Fruit fly (Drosophila melanogaster) whole organism, embryonic: ENCODE results near the gene Mpcp2.

ENCODE experiments used
- Asciz ChIP-seq: fragments of 200-800 bp; sonication (Bioruptor generic); optimal IDR thresholded peaks from 2 replicates; lab custom pipeline; 2017; ENCODE audit warnings: missing biosample characterization, mild to moderate bottlenecking, missing genetic modification characterization, missing genetic modification reagents
- B-H1 ChIP-seq: fragments of 200-800 bp; sonication (Bioruptor generic); IDR thresholded peaks from 3 replicates; pipeline ENCODE4 v1.3.6; 2022; ENCODE audit warnings: missing biosample characterization, missing genetic modification characterization
- Bgb ChIP-seq: fragments of 200-800 bp; sonication (Bioruptor generic); IDR thresholded peaks from 2 replicates; pipeline ENCODE4 v1.3.6; 2022; ENCODE audit warnings: missing biosample characterization, missing genetic modification characterization; ENCODE audit not compliant: partially characterized antibody
- Blimp-1 ChIP-seq: fragments of 200-800 bp; sonication (Bioruptor generic); optimal IDR thresholded peaks from 3 replicates; lab custom pipeline; 2018; ENCODE audit warnings: missing biosample characterization, missing genetic modification characterization, mild to moderate bottlenecking, moderate library complexity, missing genetic modification reagents
- CG1024 ChIP-seq: fragments of 200-800 bp; sonication (Bioruptor generic); IDR thresholded peaks from 2 replicates; pipeline ENCODE4 v1.3.6; 2022; ENCODE audit warnings: missing biosample characterization, missing genetic modification characterization
- CG12391 ChIP-seq: fragments of 200-800 bp; sonication (Bioruptor generic); optimal IDR thresholded peaks from 3 replicates; lab custom pipeline; 2018; ENCODE audit warnings: missing biosample characterization, mild to moderate bottlenecking, missing genetic modification characterization, moderate library complexity
- CG13123 ChIP-seq: fragments of 200-800 bp; sonication (Bioruptor generic); optimal IDR thresholded peaks from 2 replicates; lab custom pipeline; 2016; ENCODE audit warnings: missing biosample characterization, missing genetic modification characterization
- CG13624 ChIP-seq: fragments of 200-800 bp; sonication (Bioruptor generic); optimal IDR thresholded peaks from 2 replicates; lab custom pipeline; 2016; ENCODE audit warnings: missing biosample characterization, missing genetic modification characterization
- CG14860 ChIP-seq: fragments of 200-800 bp; sonication (Bioruptor generic); IDR thresholded peaks from 3 replicates; pipeline ENCODE4 v1.3.6; 2022; ENCODE audit warnings: missing biosample characterization, missing genetic modification characterization; ENCODE audit not compliant: partially characterized antibody
- CG16863 ChIP-seq: fragments of 200-800 bp; sonication (Bioruptor generic); optimal IDR thresholded peaks from 3 replicates; lab custom pipeline; 2016; ENCODE audit warnings: missing biosample characterization, missing genetic modification characterization
- CG17385 ChIP-seq: fragments of 200-800 bp; sonication (Bioruptor generic); optimal IDR thresholded peaks from 3 replicates; lab custom pipeline; 2018; ENCODE audit warnings: missing biosample characterization, mild to moderate bottlenecking, missing genetic modification characterization
- CG17829 ChIP-seq: fragments of 200-800 bp; optimal IDR thresholded peaks from 2 replicates; lab custom pipeline; 2019; ENCODE audit warnings: missing biosample characterization, mild to moderate bottlenecking, missing genetic modification characterization, moderate library complexity
- CG1792 ChIP-seq: fragments of 200-800 bp; sonication (Bioruptor generic); optimal IDR thresholded peaks from 2 replicates; lab custom pipeline; 2016; ENCODE audit warnings: missing biosample characterization, missing genetic modification characterization
- CG2129 ChIP-seq: fragments of 200-800 bp; sonication (Bioruptor generic); IDR thresholded peaks from 2 replicates; pipeline ENCODE4 v1.3.6; 2022; ENCODE audit warnings: missing biosample characterization, missing genetic modification characterization; ENCODE audit not compliant: partially characterized antibody
- CG2875 ChIP-seq: fragments of 200-800 bp; sonication (Bioruptor generic); optimal IDR thresholded peaks from 2 replicates; lab custom pipeline; 2017; ENCODE audit warnings: missing biosample characterization, mild to moderate bottlenecking, missing genetic modification characterization, missing genetic modification reagents
- CG2889 ChIP-seq: fragments of 200-800 bp; sonication (Bioruptor generic); IDR thresholded peaks from 3 replicates; pipeline ENCODE4 v1.3.6; 2022; ENCODE audit warnings: missing biosample characterization, missing genetic modification characterization
- CG33557 ChIP-seq: fragments of 200-800 bp; sonication (Bioruptor generic); optimal IDR thresholded peaks from 2 replicates; lab custom pipeline; 2019; ENCODE audit warnings: missing biosample characterization, mild to moderate bottlenecking, missing genetic modification characterization, moderate library complexity
- CG6683 ChIP-seq: fragments of 200-800 bp; sonication (Bioruptor generic); optimal IDR thresholded peaks from 2 replicates; lab custom pipeline; 2017; ENCODE audit warnings: missing biosample characterization, mild to moderate bottlenecking, missing genetic modification characterization, missing genetic modification reagents
- CG7372 ChIP-seq: fragments of 200-800 bp; sonication (Bioruptor generic); IDR thresholded peaks from 2 replicates; pipeline ENCODE4 v1.3.6; 2022; ENCODE audit warnings: missing biosample characterization, missing genetic modification characterization
- CG7556 ChIP-seq: fragments of 200-800 bp; sonication (Bioruptor generic); optimal IDR thresholded peaks from 2 replicates; lab custom pipeline; 2017; ENCODE audit warnings: missing biosample characterization, mild to moderate bottlenecking, missing genetic modification characterization
- CG9817 ChIP-seq: fragments of 200-800 bp; sonication (Bioruptor generic); optimal IDR thresholded peaks from 2 replicates; lab custom pipeline; 2018; ENCODE audit warnings: missing biosample characterization, mild to moderate bottlenecking, missing genetic modification characterization, moderate library complexity
- D19A ChIP-seq: fragments of 200-800 bp; optimal IDR thresholded peaks from 3 replicates; lab custom pipeline; 2019; ENCODE audit warnings: missing biosample characterization, mild to moderate bottlenecking, missing genetic modification characterization, moderate library complexity
- Ets97D ChIP-seq: fragments of 200-800 bp; sonication (Bioruptor generic); optimal IDR thresholded peaks from 3 replicates; lab custom pipeline; 2016; ENCODE audit warnings: missing biosample characterization, missing genetic modification characterization
- Hey ChIP-seq: fragments of 200-800 bp; sonication (Bioruptor generic); optimal IDR thresholded peaks from 3 replicates; lab custom pipeline; 2018; ENCODE audit warnings: missing biosample characterization, mild to moderate bottlenecking, missing genetic modification characterization
- Lpt ChIP-seq: fragments of >200 bp; optimal IDR thresholded peaks from 2 replicates; lab custom pipeline; 2018; ENCODE audit warnings: missing biosample characterization, missing genetic modification characterization
- Mad ChIP-seq: fragments of 200-800 bp; sonication (Bioruptor generic); optimal IDR thresholded peaks from 2 replicates; lab custom pipeline; 2016; ENCODE audit warnings: missing biosample characterization, missing genetic modification characterization
- Nf-YB ChIP-seq: fragments of 200-800 bp; sonication (Bioruptor generic); optimal IDR thresholded peaks from 3 replicates; lab custom pipeline; 2019; ENCODE audit warnings: missing biosample characterization, mild to moderate bottlenecking, missing genetic modification characterization, moderate library complexity
- Sin3A ChIP-seq: fragments of >200 bp; optimal IDR thresholded peaks from 2 replicates; lab custom pipeline; 2018
- amos ChIP-seq: fragments of 200-800 bp; sonication (Bioruptor generic); IDR thresholded peaks from 2 replicates; pipeline ENCODE4 v1.3.6; 2022; ENCODE audit warnings: missing biosample characterization, missing genetic modification characterization; ENCODE audit not compliant: partially characterized antibody
- ara ChIP-seq: fragments of 200-800 bp; sonication (Bioruptor generic); IDR thresholded peaks from 2 replicates; pipeline ENCODE4 v1.3.6; 2022; ENCODE audit warnings: missing biosample characterization, missing genetic modification characterization
- bigmax ChIP-seq: fragments of 200-800 bp; sonication (Bioruptor generic); optimal IDR thresholded peaks from 2 replicates; lab custom pipeline; 2018; ENCODE audit warnings: missing biosample characterization, mild to moderate bottlenecking, missing genetic modification characterization
- caup ChIP-seq: fragments of 200-800 bp; sonication (Bioruptor generic); optimal IDR thresholded peaks from 3 replicates; lab custom pipeline; 2017; ENCODE audit warnings: missing biosample characterization, mild to moderate bottlenecking, missing genetic modification characterization, moderate library complexity; ENCODE audit not compliant: severe bottlenecking
- disco-r ChIP-seq: fragments of 200-800 bp; sonication (Bioruptor generic); optimal IDR thresholded peaks from 2 replicates; lab custom pipeline; 2016; ENCODE audit warnings: missing biosample characterization, missing genetic modification characterization
- dmrt99B ChIP-seq: fragments of 200-800 bp; sonication (Bioruptor generic); optimal IDR thresholded peaks from 2 replicates; lab custom pipeline; 2018; ENCODE audit warnings: missing biosample characterization, mild to moderate bottlenecking, missing genetic modification characterization, moderate library complexity
- eyg ChIP-seq: fragments of 200-800 bp; sonication (Bioruptor generic); optimal IDR thresholded peaks from 3 replicates; lab custom pipeline; 2016; ENCODE audit warnings: missing biosample characterization, missing genetic modification characterization
- gcm2 ChIP-seq: fragments of 200-800 bp; sonication (Bioruptor generic); optimal IDR thresholded peaks from 2 replicates; lab custom pipeline; 2016; ENCODE audit warnings: missing biosample characterization, missing genetic modification characterization
- insv ChIP-seq, 2 experiments: fragments of 200-800 bp; sonication (Bioruptor generic); optimal IDR thresholded peaks; 3 replicates each; lab custom pipeline; 2016 to 2018; ENCODE audit warnings: missing biosample characterization in 2 of 2, missing genetic modification characterization in 2 of 2
- jumu ChIP-seq: fragments of 200-800 bp; sonication (Bioruptor generic); optimal IDR thresholded peaks from 3 replicates; lab custom pipeline; 2016; ENCODE audit warnings: missing biosample characterization, missing genetic modification characterization
- kay ChIP-seq: fragments of 200-800 bp; sonication (Bioruptor generic); optimal IDR thresholded peaks from 2 replicates; lab custom pipeline; 2016; ENCODE audit warnings: missing biosample characterization, missing genetic modification characterization
- ken ChIP-seq: fragments of 200-800 bp; sonication (Bioruptor generic); IDR thresholded peaks from 3 replicates; pipeline ENCODE4 v1.3.6; 2022; ENCODE audit warnings: missing biosample characterization, missing genetic modification characterization
- lov ChIP-seq, 2 experiments: fragments of 200-800 bp in 1 of 2; fragments of >200 bp in 1 of 2; sonication (Bioruptor generic) in 1 of 2; IDR thresholded peaks in 1 of 2; optimal IDR thresholded peaks in 1 of 2; 2 replicates in 1 of 2; 3 replicates in 1 of 2; pipeline versions ENCODE4 v1.3.6 to Lab custom; 2017 to 2022; ENCODE audit warnings: missing biosample characterization in 1 of 2, missing genetic modification characterization in 1 of 2
- nau ChIP-seq: fragments of 200-800 bp; sonication (Bioruptor generic); optimal IDR thresholded peaks from 3 replicates; lab custom pipeline; 2017; ENCODE audit warnings: missing biosample characterization, mild to moderate bottlenecking, missing genetic modification characterization, missing genetic modification reagents
- salm ChIP-seq: fragments of 200-800 bp; sonication (Bioruptor generic); optimal IDR thresholded peaks from 2 replicates; lab custom pipeline; 2018; ENCODE audit warnings: missing biosample characterization, mild to moderate bottlenecking, missing genetic modification characterization
- sc ChIP-seq, 3 experiments: fragments of >200 bp in 2 of 3; fragments of 200-800 bp in 1 of 3; sonication (Bioruptor generic) in 1 of 3; optimal IDR thresholded peaks; 2 replicates in 2 of 3; 3 replicates in 1 of 3; lab custom pipeline; 2017; ENCODE audit warnings: mild to moderate bottlenecking in 1 of 3, missing biosample characterization in 1 of 3, missing genetic modification characterization in 1 of 3, missing genetic modification reagents in 1 of 3
- sim ChIP-seq: fragments of 200-800 bp; sonication (Bioruptor generic); IDR thresholded peaks from 2 replicates; pipeline ENCODE4 v1.3.6; 2022; ENCODE audit warnings: missing biosample characterization, missing genetic modification characterization
- slp2 ChIP-seq: fragments of 200-800 bp; sonication (Bioruptor generic); optimal IDR thresholded peaks from 2 replicates; lab custom pipeline; 2016; ENCODE audit warnings: missing biosample characterization, missing genetic modification characterization
- wek ChIP-seq: fragments of 200-800 bp; sonication (Bioruptor generic); optimal IDR thresholded peaks from 3 replicates; lab custom pipeline; 2018; ENCODE audit warnings: missing biosample characterization, mild to moderate bottlenecking, missing genetic modification characterization, moderate library complexity
- z ChIP-seq: fragments of 200-800 bp; sonication (Bioruptor generic); IDR thresholded peaks from 3 replicates; pipeline ENCODE4 v1.3.6; 2022; ENCODE audit warnings: missing biosample characterization, missing genetic modification characterization

Mpcp2 gene

dm6 chr3L:14550839-14551415 is 13.5 kb downstream of the Mpcp2 start, which contains the start of gene Gbs-70E (continued):
- TF ChIP-seq insv (GFP tag; optimal IDR thresholded peaks at IDR 0.05; lab: Kevin White, UChicago) (peak in 1 of 2 experiments; percentile 72), CG7372 (GFP tag; lab: Robert Waterston, UW) (peak; percentile 90), ken (GFP tag; lab: Robert Waterston, UW) (peak; percentile 85), z (GFP tag; lab: Robert Waterston, UW) (peak; percentile 76; the same call in 2 of the 3 replicates), caup (peak; percentile 87), Mad (peak; percentile 79), CG12391 (tag; lab: Kevin White, UChicago) (peak; percentile 96), Ets97D (GFP tag; lab: Kevin White, UChicago) (peak; percentile 72), Lpt (no peak), CG9817 (peak; percentile 88), sim (peak; percentile 90), CG6683 (GFP tag; lab: Kevin White, UChicago) (peak; percentile 67), sc (optimal IDR thresholded peaks at IDR 0.05; lab: Kevin White, UChicago) (no peak), sc (GFP tag; optimal IDR thresholded peaks at IDR 0.05; lab: Kevin White, UChicago) (peak; percentile 85), salm (tag; lab: Kevin White, UChicago) (peak; percentile 93), CG2129 (GFP tag; lab: Robert Waterston, UW) (no peak), ara (peak; percentile 87), D19A (peak; percentile 100), CG16863 (GFP tag; lab: Kevin White, UChicago) (peak; percentile 93), Bgb (peak; percentile 61; the same call in 1 of the 2 replicates), CG14860 (GFP tag; lab: Robert Waterston, UW) (no peak), Blimp-1 (GFP tag; lab: Kevin White, UChicago) (peak; percentile 85), lov (optimal IDR thresholded peaks at IDR 0.05; lab: Kevin White, UChicago) (no peak), lov (GFP tag; IDR thresholded peaks at IDR 0.05; lab: Robert Waterston, UW) (peak; percentile 83), kay (GFP tag; lab: Kevin White, UChicago) (peak; percentile 83), bigmax (no peak), amos (GFP tag; lab: Robert Waterston, UW) (no peak; the same call in 1 of the 2 replicates), Hey (peak; percentile 71), slp2 (peak; percentile 85), Asciz (GFP tag; lab: Kevin White, UChicago) (peak; percentile 91), CG1792 (GFP tag; lab: Kevin White, UChicago) (peak; percentile 64), Sin3A (lab: Kevin White, UChicago) (no peak), CG1024 (GFP tag; lab: Robert Waterston, UW) (peak; percentile 58), B-H1 (peak; percentile 88; the same call in 2 of the 3 replicates), Nf-YB (peak; percentile 80), wek (GFP tag; lab: Kevin White, UChicago) (peak; percentile 69), eyg (GFP tag; lab: Kevin White, UChicago) (peak; percentile 87), CG17829 (tag; lab: Kevin White, UChicago) (peak; percentile 94), CG17385 (GFP tag; lab: Kevin White, UChicago) (peak; percentile 90), gcm2 (GFP tag; lab: Kevin White, UChicago) (peak; percentile 88), nau (GFP tag; lab: Kevin White, UChicago) (peak; percentile 91), disco-r (GFP tag; lab: Kevin White, UChicago) (peak; percentile 86), CG33557 (GFP tag; lab: Kevin White, UChicago) (peak; percentile 92), CG7556 (GFP tag; lab: Kevin White, UChicago) (peak; percentile 93), jumu (GFP tag; lab: Kevin White, UChicago) (peak; percentile 88), CG13123 (peak; percentile 85), CG13624 (GFP tag; lab: Kevin White, UChicago) (peak; percentile 94), CG2889 (GFP tag; lab: Robert Waterston, UW) (peak; percentile 79; the same call in 1 of the 3 replicates), CG2875 (GFP tag; lab: Kevin White, UChicago) (peak; percentile 86), dmrt99B (tag; lab: Kevin White, UChicago) (peak; percentile 92)
